Worm (Caenorhabditis elegans): ENCODE data around the gene ZK686.5.
A peak's percentile ranks its signal among the peaks of the same experiment; 100 is the strongest.

ZK686.5 gene

DNA sequence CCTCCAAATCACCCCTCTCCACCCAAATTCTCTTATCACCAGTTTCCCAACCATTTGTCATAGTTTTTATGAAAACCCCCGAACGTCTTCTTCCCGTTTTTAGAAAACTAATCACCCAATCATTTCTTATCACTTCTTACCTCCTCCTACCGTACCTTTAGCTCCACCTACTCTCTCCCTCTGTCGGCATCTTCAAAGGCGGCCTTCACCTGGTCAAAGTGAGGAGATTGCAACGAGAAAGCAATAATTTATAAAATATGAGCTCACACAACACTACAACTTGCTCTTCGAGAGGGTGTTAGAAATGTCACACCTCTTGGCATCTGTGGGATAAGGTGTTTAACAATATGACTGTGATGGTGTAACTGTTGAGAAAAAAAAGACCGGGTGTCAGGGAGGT is 41.7 kb upstream of the ZK686.5 start:
- no peak for TF ChIP-seq hlh-13 (GFP tag; optimal IDR thresholded peaks at IDR 0.05)

DNA sequence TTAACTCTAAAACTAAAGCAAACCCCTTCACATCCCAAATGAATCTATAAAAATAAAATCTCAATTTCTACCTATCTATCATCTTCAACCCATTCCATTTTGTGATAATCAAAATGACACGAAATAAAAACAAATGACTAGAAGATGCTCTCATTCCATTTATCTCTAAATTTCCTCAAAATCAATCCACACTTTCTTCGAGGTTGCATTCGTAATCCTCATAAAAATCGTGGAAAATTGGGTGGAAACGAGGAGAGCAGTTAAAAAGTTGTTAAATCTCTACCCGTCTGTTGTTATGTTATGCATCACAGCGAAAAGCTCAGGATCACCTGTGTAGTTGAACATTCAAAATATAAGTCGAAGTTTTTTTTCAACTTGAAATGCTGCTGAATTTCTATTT is 39.6 kb upstream of the ZK686.5 start:
- no peak for TF ChIP-seq syd-9 (tag; optimal IDR thresholded peaks at IDR 0.05)
- TF ChIP-seq hlh-30 (tag; optimal IDR thresholded peaks at IDR 0.05; ENCODE audit: insufficient read depth): no peak
- TF ChIP-seq C08G9.2 (tag; optimal IDR thresholded peaks at IDR 0.05): no peak

DNA sequence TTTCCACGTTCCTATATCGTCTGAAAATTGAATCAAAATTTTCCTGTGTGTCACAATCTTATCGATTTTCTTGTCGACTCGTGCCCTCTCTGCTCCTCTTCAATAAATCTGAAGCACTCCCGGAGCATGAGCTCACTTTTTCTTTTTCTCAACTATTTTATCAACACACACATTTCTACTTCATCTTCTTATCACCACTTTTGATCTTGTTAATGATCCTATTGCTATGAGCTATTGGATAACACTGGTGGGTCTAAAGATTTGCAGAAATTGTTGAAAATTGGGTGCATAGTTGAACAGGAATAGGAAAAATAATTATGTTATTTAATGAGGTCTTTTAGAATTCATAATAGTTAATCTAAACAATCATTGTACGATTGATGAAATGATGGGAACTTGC is 37.9 kb upstream of the ZK686.5 start:
- TF ChIP-seq gmeb-2 (tag; optimal IDR thresholded peaks at IDR 0.05) (no peak), ama-1 (optimal IDR thresholded peaks at IDR 0.05) (no peak), pag-3 (tag; optimal IDR thresholded peaks at IDR 0.05; ENCODE audit: borderline replicate concordance) (no peak), nhr-232 (tag; optimal IDR thresholded peaks at IDR 0.05) (no peak), eyg-1 (tag; optimal IDR thresholded peaks at IDR 0.05) (no peak), elt-4 (tag; optimal IDR thresholded peaks at IDR 0.05) (no peak), lim-6 (tag; optimal IDR thresholded peaks at IDR 0.05) (no peak), ceh-30 (tag; optimal IDR thresholded peaks at IDR 0.05) (no peak), ceh-2 (tag; optimal IDR thresholded peaks at IDR 0.05) (no peak), pat-9 (tag; optimal IDR thresholded peaks at IDR 0.05) (no peak), sox-4 (tag; optimal IDR thresholded peaks at IDR 0.05) (no peak), hlh-6 (tag; optimal IDR thresholded peaks at IDR 0.05) (no peak), fkh-10 (GFP tag; optimal IDR thresholded peaks at IDR 0.05) (no peak), madf-2 (tag; optimal IDR thresholded peaks at IDR 0.05) (no peak), pros-1 (tag; optimal IDR thresholded peaks at IDR 0.05) (no peak), hlh-13 (GFP tag; optimal IDR thresholded peaks at IDR 0.05) (no peak), hlh-8 (tag; optimal IDR thresholded peaks at IDR 0.05) (no peak), C08G9.2 (tag; optimal IDR thresholded peaks at IDR 0.05) (no peak), pqm-1 (tag; optimal IDR thresholded peaks at IDR 0.05) (no peak)

DNA sequence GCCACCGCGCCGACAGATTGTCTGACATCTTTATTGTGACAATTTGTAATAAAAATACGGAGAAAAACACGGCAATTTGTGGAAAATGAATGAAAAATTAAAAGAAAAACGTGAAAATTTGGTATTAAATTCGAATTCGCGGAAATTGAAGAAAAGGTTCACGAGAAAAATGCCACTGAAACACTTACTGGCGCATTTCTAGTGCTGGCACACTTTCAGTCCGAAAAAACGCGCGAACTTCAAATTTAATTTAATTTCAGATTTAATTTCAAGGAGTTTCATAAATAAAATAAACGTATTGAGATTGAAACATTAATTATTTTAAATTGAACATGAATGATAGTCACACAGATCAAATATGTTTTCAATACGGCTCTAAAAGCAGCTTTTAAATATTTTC is 28.0 kb upstream of the ZK686.5 start, which contains the start of gene cyk-7:
Gene cyk-7, minus strand, starts transcription at position 99 of the 400 bp plus-strand sequence.
- TF ChIP-seq ceh-31 (tag; optimal IDR thresholded peaks at IDR 0.05) (no peak), rnt-1 (tag; optimal IDR thresholded peaks at IDR 0.05) (no peak), ceh-45 (GFP tag; IDR thresholded peaks at IDR 0.05) (no peak), ceh-14 (tag; optimal IDR thresholded peaks at IDR 0.05) (no peak), pros-1 (tag; optimal IDR thresholded peaks at IDR 0.05) (no peak), nhr-232 (tag; optimal IDR thresholded peaks at IDR 0.05) (no peak), ztf-16 (tag; optimal IDR thresholded peaks at IDR 0.05) (no peak)

DNA sequence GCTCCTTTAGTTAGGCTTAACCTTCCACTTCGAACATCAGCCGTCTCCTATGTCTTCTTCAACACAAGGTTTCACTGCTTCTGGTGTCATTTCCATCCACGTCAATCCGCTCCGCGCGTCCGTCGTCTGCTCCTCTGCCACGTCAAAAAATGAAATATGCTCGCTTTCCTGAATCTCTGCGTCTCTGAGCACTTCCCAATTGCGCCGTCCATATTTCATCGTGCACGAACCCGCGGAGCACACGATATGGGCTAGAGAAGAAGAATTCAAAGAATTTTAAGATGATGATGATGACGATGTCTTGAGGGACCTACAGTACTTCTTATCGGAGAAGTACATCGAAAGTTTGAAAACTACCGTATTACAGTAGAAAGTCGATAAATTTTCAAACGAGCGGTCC is 25.7 kb upstream of the ZK686.5 start:
- TF ChIP-seq pat-9 (tag; optimal IDR thresholded peaks at IDR 0.05) (no peak), fkh-10 (GFP tag; optimal IDR thresholded peaks at IDR 0.05) (no peak), hlh-13 (GFP tag; optimal IDR thresholded peaks at IDR 0.05) (no peak), hlh-30 (tag; optimal IDR thresholded peaks at IDR 0.05; ENCODE audit: insufficient read depth) (no peak), lin-11 (tag; optimal IDR thresholded peaks at IDR 0.05) (no peak), C38D4.7 (GFP tag; optimal IDR thresholded peaks at IDR 0.05) (no peak), nhr-11 (tag; optimal IDR thresholded peaks at IDR 0.05) (no peak), pros-1 (tag; optimal IDR thresholded peaks at IDR 0.05) (no peak), elt-2 (tag; optimal IDR thresholded peaks at IDR 0.05) (no peak), pax-1 (tag; optimal IDR thresholded peaks at IDR 0.05) (no peak), tbx-2 (tag; optimal IDR thresholded peaks at IDR 0.05) (no peak), unc-55 (GFP tag; optimal IDR thresholded peaks at IDR 0.05) (no peak)

DNA sequence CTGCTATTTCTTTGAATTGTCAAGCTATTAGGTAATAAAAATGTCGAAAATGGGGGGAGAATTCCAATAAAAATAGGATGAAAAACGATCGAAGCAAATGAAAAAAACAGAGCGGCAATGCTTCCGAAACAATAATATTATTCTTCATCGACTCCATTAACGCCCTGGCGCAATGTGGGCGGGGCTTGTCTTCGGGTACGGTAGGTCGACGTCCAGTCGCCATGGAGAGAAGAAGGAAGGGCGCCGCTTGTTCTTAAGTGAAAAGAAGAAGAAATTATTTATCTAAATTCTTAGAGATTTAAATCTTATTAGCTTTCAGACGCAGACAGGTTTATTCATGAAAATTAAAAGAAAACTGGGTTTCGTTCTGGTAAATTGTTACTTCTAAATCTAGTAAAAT is 24.9 kb upstream of the ZK686.5 start:
- TF ChIP-seq elt-2 (tag; optimal IDR thresholded peaks at IDR 0.05): no peak
- peak; percentile 67 for TF ChIP-seq nfya-1 (tag; optimal IDR thresholded peaks at IDR 0.05)

Data from whole organism, late embryonic.